Fruit fly (Drosophila melanogaster): ENCODE data around the gene beat-IIIb.

beat-IIIb gene

dm6 chr2L:16972788-16973187 is at the start of gene beat-IIIb:
Gene beat-IIIb (plus strand): TSS chr2L:16973091.
- TF ChIP-seq CG9705 (GFP tag; optimal IDR thresholded peaks at IDR 0.05) (no peak), usp (GFP tag; optimal IDR thresholded peaks at IDR 0.05) (no peak), psq (GFP tag; optimal IDR thresholded peaks at IDR 0.05) (no peak), GATAd (GFP tag; optimal IDR thresholded peaks at IDR 0.05) (no peak), Hr83 (GFP tag; optimal IDR thresholded peaks at IDR 0.05; ENCODE audit: poor library complexity, severe bottlenecking) (no peak), Vsx2 (GFP tag; optimal IDR thresholded peaks at IDR 0.05; ENCODE audit: partially characterized antibody) (no peak), sv (GFP tag; optimal IDR thresholded peaks at IDR 0.05) (no peak), sage (GFP tag; optimal IDR thresholded peaks at IDR 0.05) (no peak), Dfd (GFP tag; optimal IDR thresholded peaks at IDR 0.05) (no peak)

DNA sequence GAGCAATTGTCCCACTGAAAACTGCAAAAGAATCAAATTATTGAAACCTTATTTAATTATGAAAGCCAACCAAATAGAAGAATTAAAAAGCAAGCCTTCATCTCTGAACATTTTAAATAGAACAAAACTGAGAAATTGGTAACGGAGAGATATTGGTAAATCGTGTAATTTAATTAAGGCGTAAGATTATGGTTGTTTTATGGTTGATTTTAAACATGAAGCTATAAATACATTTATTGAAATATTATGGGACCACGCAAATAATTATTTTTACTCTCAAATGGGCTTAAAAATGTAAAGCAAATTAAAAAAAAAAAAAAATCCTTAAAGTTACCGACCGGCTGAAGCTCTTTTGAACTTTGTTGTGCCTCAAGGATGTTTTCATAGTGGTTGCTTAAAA is 9.3 kb downstream of the beat-IIIb start, which contains the start of gene CG44406:
TSS of gene CG44406 (minus strand) at position 101 of the 400 bp plus-strand sequence.
- no peak for TF ChIP-seq Mio (GFP tag; optimal IDR thresholded peaks at IDR 0.05)
- no peak for TF ChIP-seq Hnf4 (GFP tag; optimal IDR thresholded peaks at IDR 0.05)
- TF ChIP-seq lola (GFP tag; optimal IDR thresholded peaks at IDR 0.05): no peak
- no peak for TF ChIP-seq Vsx2 (GFP tag; optimal IDR thresholded peaks at IDR 0.05; ENCODE audit: partially characterized antibody)
- TF ChIP-seq GATAd (GFP tag; optimal IDR thresholded peaks at IDR 0.05): no peak
- no peak for TF ChIP-seq Hr83 (GFP tag; optimal IDR thresholded peaks at IDR 0.05; ENCODE audit: poor library complexity, severe bottlenecking)
- TF ChIP-seq brk (GFP tag; optimal IDR thresholded peaks at IDR 0.05): no peak
- TF ChIP-seq pan (optimal IDR thresholded peaks at IDR 0.05): no peak
- TF ChIP-seq Abd-B (GFP tag; optimal IDR thresholded peaks at IDR 0.05): no peak
- TF ChIP-seq dsf (GFP tag; optimal IDR thresholded peaks at IDR 0.05; ENCODE audit: borderline replicate concordance): no peak
- no peak for TF ChIP-seq Myc (optimal IDR thresholded peaks at IDR 0.05)
- TF ChIP-seq Dfd (GFP tag; optimal IDR thresholded peaks at IDR 0.05): no peak
- no peak for TF ChIP-seq HLH106 (tag; optimal IDR thresholded peaks at IDR 0.05)
- TF ChIP-seq rgr (GFP tag; optimal IDR thresholded peaks at IDR 0.05): no peak
- TF ChIP-seq ey (GFP tag; optimal IDR thresholded peaks at IDR 0.05): no peak
- TF ChIP-seq dl (GFP tag; optimal IDR thresholded peaks at IDR 0.05; ENCODE audit: insufficient read depth in 1 of 2, partially characterized antibody in 2 of 2): no peak
- no peak for TF ChIP-seq foxo (GFP tag; optimal IDR thresholded peaks at IDR 0.05)

- TF ChIP-seq Myc (optimal IDR thresholded peaks at IDR 0.05): no peak
- no peak for TF ChIP-seq Abd-B (GFP tag; optimal IDR thresholded peaks at IDR 0.05)
- TF ChIP-seq Rel (GFP tag; optimal IDR thresholded peaks at IDR 0.05): no peak
- TF ChIP-seq Rel (tag; optimal IDR thresholded peaks at IDR 0.05): no peak
- no peak for TF ChIP-seq Jra (GFP tag; optimal IDR thresholded peaks at IDR 0.05)
- no peak for TF ChIP-seq dmrt93B (GFP tag; optimal IDR thresholded peaks at IDR 0.05)
- no peak for TF ChIP-seq br (GFP tag; optimal IDR thresholded peaks at IDR 0.05)
- no peak for TF ChIP-seq OdsH (GFP tag; optimal IDR thresholded peaks at IDR 0.05)
These were observed 11.8 kb downstream of the beat-IIIb start, which contains the start of gene CG31806 for dm6 chr2L:16984678-16985077. Gene CG31806 (plus strand): TSS chr2L:16984978.

DNA sequence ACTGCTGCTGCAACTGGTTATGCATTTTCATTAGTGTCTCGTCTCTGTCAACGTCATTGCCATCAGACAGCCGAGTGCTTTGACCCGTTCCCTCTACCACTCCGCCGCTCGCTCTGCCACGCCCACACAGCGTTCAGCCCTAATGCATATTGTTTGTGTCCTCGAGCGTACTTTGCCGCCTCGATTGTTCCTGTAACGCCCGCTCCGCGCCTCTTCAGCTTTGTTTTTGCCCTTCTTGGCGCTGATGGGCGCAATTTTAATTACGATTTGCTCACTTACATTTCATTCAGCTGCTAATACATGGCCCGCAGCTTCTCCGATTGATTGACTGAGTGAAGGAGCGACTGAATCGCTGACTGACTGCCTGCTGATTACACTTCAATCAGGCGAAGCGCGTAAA is 23.5 kb downstream of the beat-IIIb start:
- TF ChIP-seq GATAd (GFP tag; optimal IDR thresholded peaks at IDR 0.05) (no peak), rgr (GFP tag; optimal IDR thresholded peaks at IDR 0.05) (no peak), fru (GFP tag; optimal IDR thresholded peaks at IDR 0.05) (no peak), h (GFP tag; optimal IDR thresholded peaks at IDR 0.05) (no peak), Sp1 (GFP tag; optimal IDR thresholded peaks at IDR 0.05) (no peak), dmrt93B (GFP tag; optimal IDR thresholded peaks at IDR 0.05) (no peak), Jra (GFP tag; optimal IDR thresholded peaks at IDR 0.05) (no peak), jim (GFP tag; optimal IDR thresholded peaks at IDR 0.05) (no peak), CrebA (GFP tag; optimal IDR thresholded peaks at IDR 0.05; ENCODE audit: borderline replicate concordance) (no peak), ey (GFP tag; optimal IDR thresholded peaks at IDR 0.05) (no peak), Dfd (GFP tag; optimal IDR thresholded peaks at IDR 0.05) (no peak), usp (GFP tag; optimal IDR thresholded peaks at IDR 0.05) (no peak), Abd-B (GFP tag; optimal IDR thresholded peaks at IDR 0.05) (no peak), N (GFP tag; optimal IDR thresholded peaks at IDR 0.05) (no peak), CG32264 (GFP tag; optimal IDR thresholded peaks at IDR 0.05) (no peak)
